Worm (Caenorhabditis elegans) whole organism, young adult: ENCODE measurements around the gene W07E11.1.

Experiments
- B0035.1 ChIP-seq: sonication (generic microtip); optimal IDR thresholded peaks from 2 replicates; lab custom pipeline; 2016; ENCODE audit warnings: missing genetic modification characterization, mild to moderate bottlenecking, missing compliant biosample characterization, missing genotype, missing genetic modification reagents
- B0261.1 ChIP-seq: sonication (generic microtip); optimal IDR thresholded peaks from 2 replicates; lab custom pipeline; 2016; ENCODE audit warnings: mild to moderate bottlenecking, missing genetic modification characterization, moderate library complexity, missing compliant biosample characterization
- C17E4.6 ChIP-seq: fragments of 200-800 bp; sonication (Bioruptor generic); IDR thresholded peaks from 2 replicates; pipeline ENCODE4 v1.3.6; 2022; ENCODE audit warnings: missing genetic modification reagents, missing genetic modification characterization, missing compliant biosample characterization
- F52B5.7 ChIP-seq: sonication (generic microtip); optimal IDR thresholded peaks from 2 replicates; lab custom pipeline; 2016; ENCODE audit warnings: mild to moderate bottlenecking, missing genetic modification characterization, missing compliant biosample characterization
- F55B11.4 ChIP-seq: sonication (generic microtip); optimal IDR thresholded peaks from 2 replicates; lab custom pipeline; 2016; ENCODE audit warnings: missing compliant biosample characterization, missing genetic modification characterization, borderline replicate concordance; ENCODE audit not compliant: insufficient read depth
- F57A8.1 ChIP-seq: fragments of 200-800 bp; sonication (Bioruptor generic); optimal IDR thresholded peaks from 2 replicates; lab custom pipeline; 2018; ENCODE audit warnings: mild to moderate bottlenecking, missing genetic modification characterization, moderate library complexity, missing compliant biosample characterization
- F57C9.4 ChIP-seq: sonication (generic microtip); optimal IDR thresholded peaks from 2 replicates; lab custom pipeline; 2017; ENCODE audit warnings: mild to moderate bottlenecking, missing genetic modification characterization, missing compliant biosample characterization
- K11D2.4 ChIP-seq: fragments of 200-800 bp; sonication (Bioruptor generic); IDR thresholded peaks from 2 replicates; pipeline ENCODE4 v1.3.6; 2022; ENCODE audit warnings: missing genetic modification reagents, missing genetic modification characterization, missing compliant biosample characterization
- K12H6.12 ChIP-seq: fragments of 200-800 bp; sonication (Bioruptor generic); optimal IDR thresholded peaks from 2 replicates; lab custom pipeline; 2018; ENCODE audit warnings: mild to moderate bottlenecking, missing genetic modification characterization, missing compliant biosample characterization
- T07F8.4 ChIP-seq: sonication (generic microtip); optimal IDR thresholded peaks from 2 replicates; lab custom pipeline; 2016; ENCODE audit warnings: mild to moderate bottlenecking, missing genetic modification characterization, moderate library complexity, missing compliant biosample characterization
- Y53G8AR.9 ChIP-seq: fragments of 200-800 bp; sonication (Bioruptor generic); conservative IDR thresholded peaks from 2 replicates; pipeline ENCODE4 v1.3.6; 2022; ENCODE audit warnings: missing genetic modification reagents, missing genetic modification characterization, missing compliant biosample characterization
- Y56A3A.18 ChIP-seq: fragments of 200-800 bp; sonication (Bioruptor generic); IDR thresholded peaks from 2 replicates; pipeline ENCODE4 v1.3.6; 2022; ENCODE audit warnings: missing genetic modification reagents, missing genetic modification characterization, missing compliant biosample characterization
- Y67H2A.10 ChIP-seq: fragments of 200-800 bp; sonication (Bioruptor generic); conservative IDR thresholded peaks from 2 replicates; pipeline ENCODE4 v1.3.6; 2022; ENCODE audit warnings: missing genetic modification reagents, missing genetic modification characterization, missing compliant biosample characterization
- Y95B8A.8 ChIP-seq: fragments of 200-800 bp; sonication (Bioruptor generic); IDR thresholded peaks from 2 replicates; pipeline ENCODE4 v1.3.6; 2022; ENCODE audit warnings: missing genetic modification reagents, missing genetic modification characterization, missing compliant biosample characterization
- ZK185.1 ChIP-seq: sonication (generic microtip); optimal IDR thresholded peaks from 2 replicates; lab custom pipeline; 2016; ENCODE audit warnings: mild to moderate bottlenecking, missing genetic modification characterization, missing compliant biosample characterization; ENCODE audit not compliant: poor library complexity, severe bottlenecking
- akir-1 ChIP-seq: fragments of 200-800 bp; sonication (Bioruptor generic); optimal IDR thresholded peaks from 2 replicates; lab custom pipeline; 2018; ENCODE audit warnings: mild to moderate bottlenecking, missing genetic modification characterization, moderate library complexity, missing compliant biosample characterization
- ama-1 ChIP-seq, 3 experiments: fragments of 150-350 bp in 1 of 3; sonication (generic microtip) in 2 of 3; optimal IDR thresholded peaks; 2 replicates each; lab custom pipeline; 2014 to 2018; ENCODE audit warnings: missing biosample characterization in 2 of 3, missing genetic modification characterization in 2 of 3, missing genetic modification reagents in 2 of 3
- attf-5 ChIP-seq: fragments of 200-800 bp; sonication (Bioruptor generic); optimal IDR thresholded peaks from 2 replicates; lab custom pipeline; 2018; ENCODE audit warnings: mild to moderate bottlenecking, missing genetic modification characterization, missing compliant biosample characterization
- ccch-3 ChIP-seq: fragments of 200-800 bp; sonication (Bioruptor generic); optimal IDR thresholded peaks from 2 replicates; lab custom pipeline; 2018; ENCODE audit warnings: mild to moderate bottlenecking, missing genetic modification characterization, missing compliant biosample characterization
- cebp-2 ChIP-seq: fragments of 200-800 bp; sonication (Bioruptor generic); IDR thresholded peaks from 2 replicates; pipeline ENCODE4 v1.3.6; 2022; ENCODE audit warnings: missing genetic modification characterization, missing compliant biosample characterization
- ceh-100 ChIP-seq: fragments of 200-800 bp; sonication (Bioruptor generic); IDR thresholded peaks from 2 replicates; pipeline ENCODE4 v1.3.6; 2022; ENCODE audit warnings: missing genetic modification reagents, missing genetic modification characterization, missing compliant biosample characterization
- ceh-40 ChIP-seq: fragments of 200-800 bp; sonication (Bioruptor generic); IDR thresholded peaks from 2 replicates; pipeline ENCODE4 v1.3.6; 2022; ENCODE audit warnings: missing genetic modification characterization, missing compliant biosample characterization
- die-1 ChIP-seq: sonication (generic microtip); optimal IDR thresholded peaks from 2 replicates; lab custom pipeline; 2016; ENCODE audit warnings: missing genotype, mild to moderate bottlenecking, missing genetic modification characterization, missing compliant biosample characterization
- dox-1 ChIP-seq: fragments of 200-800 bp; sonication (Bioruptor generic); IDR thresholded peaks from 2 replicates; pipeline ENCODE4 v1.3.6; 2022; ENCODE audit warnings: missing genetic modification reagents, missing genetic modification characterization, missing compliant biosample characterization
- egl-44 ChIP-seq: fragments of 200-800 bp; sonication (Bioruptor generic); IDR thresholded peaks from 2 replicates; pipeline ENCODE4 v1.3.6; 2022; ENCODE audit warnings: missing genetic modification reagents, missing genetic modification characterization, missing compliant biosample characterization
- egrh-3 ChIP-seq: fragments of 200-800 bp; sonication (Bioruptor generic); IDR thresholded peaks from 2 replicates; pipeline ENCODE4 v1.3.6; 2022; ENCODE audit warnings: missing genetic modification reagents, missing genetic modification characterization, missing compliant biosample characterization
- ekl-4 ChIP-seq: fragments of 200-800 bp; sonication (Bioruptor generic); IDR thresholded peaks from 2 replicates; pipeline ENCODE4 v1.3.6; 2022; ENCODE audit warnings: missing genetic modification reagents, missing genetic modification characterization, missing compliant biosample characterization
- ets-4 ChIP-seq: fragments of 200-800 bp; sonication (Bioruptor generic); optimal IDR thresholded peaks from 2 replicates; lab custom pipeline; 2018; ENCODE audit warnings: mild to moderate bottlenecking, missing genetic modification characterization, missing compliant biosample characterization
- hlh-26 ChIP-seq: fragments of 200-800 bp; sonication (Bioruptor generic); conservative IDR thresholded peaks from 2 replicates; pipeline ENCODE4 v1.3.6; 2022; ENCODE audit warnings: missing genetic modification reagents, missing genetic modification characterization, missing compliant biosample characterization
- hsf-1 ChIP-seq: fragments of 200-800 bp; sonication (Bioruptor generic); IDR thresholded peaks from 2 replicates; pipeline ENCODE4 v1.3.6; 2022; ENCODE audit warnings: missing genetic modification reagents, missing genetic modification characterization, missing compliant biosample characterization
- let-526 ChIP-seq: fragments of 200-800 bp; sonication (Bioruptor generic); IDR thresholded peaks from 2 replicates; pipeline ENCODE4 v1.3.6; 2022; ENCODE audit warnings: missing genetic modification reagents, missing genetic modification characterization, missing compliant biosample characterization
- let-607 ChIP-seq, 2 experiments: fragments of 200-800 bp in 1 of 2; sonication (Bioruptor generic) in 1 of 2; sonication (generic microtip) in 1 of 2; optimal IDR thresholded peaks; 2 replicates each; lab custom pipeline; 2016 to 2018; ENCODE audit warnings: mild to moderate bottlenecking in 2 of 2, missing compliant biosample characterization in 2 of 2, missing genetic modification characterization in 2 of 2, moderate library complexity in 2 of 2, missing genotype in 1 of 2
- lin-35 ChIP-seq, 3 experiments: fragments of 150-350 bp in 2 of 3; sonication (generic microtip) in 1 of 3; optimal IDR thresholded peaks; 2 replicates each; lab custom pipeline; 2014 to 2018; ENCODE audit warnings: missing biosample characterization in 3 of 3, missing genetic modification characterization in 3 of 3, missing genetic modification reagents in 3 of 3
- madf-10 ChIP-seq: sonication (generic microtip); optimal IDR thresholded peaks from 2 replicates; lab custom pipeline; 2016; ENCODE audit warnings: mild to moderate bottlenecking, missing genetic modification characterization, missing compliant biosample characterization
- madf-3 ChIP-seq: fragments of 200-800 bp; sonication (Bioruptor generic); IDR thresholded peaks from 2 replicates; pipeline ENCODE4 v1.3.6; 2022; ENCODE audit warnings: missing genetic modification reagents, missing genetic modification characterization, missing compliant biosample characterization
- madf-6 ChIP-seq: fragments of 200-800 bp; sonication (Bioruptor generic); IDR thresholded peaks from 2 replicates; pipeline ENCODE4 v1.3.6; 2022; ENCODE audit warnings: missing genetic modification reagents, missing genetic modification characterization, missing compliant biosample characterization
- mxl-1 ChIP-seq: sonication (generic microtip); optimal IDR thresholded peaks from 2 replicates; lab custom pipeline; 2016; ENCODE audit warnings: missing genetic modification characterization, missing compliant biosample characterization
- nhr-120 ChIP-seq: fragments of 200-800 bp; sonication (Bioruptor generic); IDR thresholded peaks from 2 replicates; pipeline ENCODE4 v1.3.6; 2022; ENCODE audit warnings: missing genetic modification characterization, missing compliant biosample characterization
- rec-8 ChIP-seq, 2 experiments: sonication (generic microtip); optimal IDR thresholded peaks; 2 replicates each; lab custom pipeline; 2016; ENCODE audit warnings: mild to moderate bottlenecking in 2 of 2, missing genetic modification characterization in 2 of 2, missing genetic modification reagents in 2 of 2, missing genotype in 2 of 2, missing biosample characterization in 1 of 2, missing compliant biosample characterization in 1 of 2, moderate library complexity in 1 of 2
- repo-1 ChIP-seq: sonication (generic microtip); optimal IDR thresholded peaks from 2 replicates; lab custom pipeline; 2017; ENCODE audit warnings: mild to moderate bottlenecking, missing genetic modification characterization, missing compliant biosample characterization
- sea-2 ChIP-seq: fragments of 200-800 bp; sonication (Bioruptor generic); IDR thresholded peaks from 2 replicates; pipeline ENCODE4 v1.3.6; 2022; ENCODE audit warnings: missing genetic modification characterization, missing compliant biosample characterization
- snpc-3.4 ChIP-seq: sonication (generic microtip); optimal IDR thresholded peaks from 2 replicates; lab custom pipeline; 2017; ENCODE audit warnings: missing genetic modification characterization, mild to moderate bottlenecking, missing compliant biosample characterization, antibody characterized with exemption, moderate library complexity, missing genotype, missing genetic modification reagents
- tbx-9 ChIP-seq: sonication (generic microtip); optimal IDR thresholded peaks from 2 replicates; lab custom pipeline; 2016; ENCODE audit warnings: borderline replicate concordance, missing genetic modification characterization, inconsistent platforms, missing compliant biosample characterization
- tlf-1 ChIP-seq: fragments of 200-800 bp; sonication (Bioruptor generic); optimal IDR thresholded peaks from 2 replicates; lab custom pipeline; 2018; ENCODE audit warnings: mild to moderate bottlenecking, missing genetic modification characterization, missing compliant biosample characterization
- unc-62 ChIP-seq: fragments of 150-350 bp; optimal IDR thresholded peaks from 2 replicates; lab custom pipeline; 2014; ENCODE audit warnings: missing biosample characterization, missing genetic modification reagents, missing genetic modification characterization
- xnd-1 ChIP-seq: sonication (generic microtip); optimal IDR thresholded peaks from 2 replicates; lab custom pipeline; 2016; ENCODE audit warnings: missing genotype, missing genetic modification reagents, missing genetic modification characterization, missing compliant biosample characterization
- ztf-22 ChIP-seq: fragments of 200-800 bp; sonication (Bioruptor generic); optimal IDR thresholded peaks from 2 replicates; lab custom pipeline; 2018; ENCODE audit warnings: mild to moderate bottlenecking, missing genetic modification characterization, moderate library complexity, missing compliant biosample characterization

Gene W07E11.1

DNA sequence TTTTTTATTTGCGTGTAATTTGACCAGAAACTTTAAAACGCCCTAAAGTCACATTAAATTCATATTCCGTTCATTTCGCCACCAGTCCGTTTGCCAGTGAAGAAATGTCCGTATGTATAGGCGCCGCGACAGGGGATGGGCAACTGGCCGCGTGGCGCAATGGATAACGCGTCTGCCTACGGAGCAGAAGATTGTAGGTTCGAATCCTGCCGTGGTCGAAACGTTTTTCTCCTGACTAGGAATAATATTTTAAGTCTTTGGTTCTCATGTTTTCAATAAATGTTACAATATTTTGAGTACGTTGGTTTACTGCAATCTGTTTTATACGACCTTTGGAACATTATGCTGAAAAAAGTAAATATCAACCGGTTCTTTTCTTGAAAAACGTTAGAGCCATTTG, 60.6 kb downstream of the W07E11.1 start (continued):
- TF ChIP-seq Y95B8A.8 (0 out of 2 replicates have a peak, but pooled peaks have one; percentile 21), attf-5 (peak; percentile 66), unc-62 (GFP tag; lab: Kevin White, UChicago) (no peak), let-526 (GFP tag; lab: Robert Waterston, UW) (no peak), tbx-9 (tag; lab: Kevin White, UChicago) (no peak), cebp-2 (0 out of 2 replicates have a peak, but pooled peaks have one; percentile 73), F57C9.4 (tag; lab: Kevin White, UChicago) (no peak), let-607 (tag; optimal IDR thresholded peaks at IDR 0.05; lab: Kevin White, UChicago) (peak; percentile 31 to 53), K12H6.12 (peak; percentile 67), dox-1 (GFP tag; lab: Robert Waterston, UW) (peak; percentile 85), akir-1 (GFP tag; lab: Kevin White, UChicago) (no peak), B0035.1 (tag; lab: Kevin White, UChicago) (no peak), Y67H2A.10 (GFP tag; lab: Robert Waterston, UW) (no peak), ZK185.1 (peak; percentile 55), tlf-1 (GFP tag; lab: Kevin White, UChicago) (peak; percentile 41), C17E4.6 (GFP tag; lab: Robert Waterston, UW) (no peak), madf-6 (GFP tag; lab: Robert Waterston, UW) (no peak; the same call in 1 of the 2 replicates), ekl-4 (GFP tag; lab: Robert Waterston, UW) (no peak), F52B5.7 (tag; lab: Kevin White, UChicago) (peak; percentile 63), ztf-22 (GFP tag; lab: Kevin White, UChicago) (no peak), die-1 (peak; percentile 85), Y56A3A.18 (peak; percentile 87), rec-8 (tag; optimal IDR thresholded peaks at IDR 0.05; lab: Kevin White, UChicago) (peak; percentile 68 to 88), ets-4 (GFP tag; lab: Kevin White, UChicago) (no peak), egl-44 (peak; percentile 33; the same call in 1 of the 2 replicates), ama-1 (optimal IDR thresholded peaks at IDR 0.05; lab: Kevin White, UChicago) (no peak), ama-1 (GFP tag; optimal IDR thresholded peaks at IDR 0.05; lab: Kevin White, UChicago) (peak; percentile 62 to 75), Y53G8AR.9 (GFP tag; lab: Robert Waterston, UW) (no peak), ceh-100 (peak; percentile 48; the same call in 1 of the 2 replicates), mxl-1 (tag; lab: Kevin White, UChicago) (peak; percentile 62), lin-35 (GFP tag; optimal IDR thresholded peaks at IDR 0.05; lab: Kevin White, UChicago) (peak in 1 of 3 experiments; percentile 4), ceh-40 (peak; percentile 56; the same call in 1 of the 2 replicates), B0261.1 (tag; lab: Kevin White, UChicago) (peak; percentile 90), xnd-1 (tag; lab: Kevin White, UChicago) (no peak), nhr-120 (no peak), F55B11.4 (no peak), F57A8.1 (GFP tag; lab: Kevin White, UChicago) (peak; percentile 19), K11D2.4 (GFP tag; lab: Robert Waterston, UW) (peak; percentile 64), hsf-1 (GFP tag; lab: Robert Waterston, UW) (no peak), snpc-3.4 (tag; lab: Kevin White, UChicago) (peak; percentile 69), egrh-3 (GFP tag; lab: Robert Waterston, UW) (no peak), T07F8.4 (peak; percentile 65), hlh-26 (GFP tag; lab: Robert Waterston, UW) (no peak), repo-1 (tag; lab: Kevin White, UChicago) (peak; percentile 84), ccch-3 (GFP tag; lab: Kevin White, UChicago) (no peak), madf-10 (tag; lab: Kevin White, UChicago) (peak; percentile 59), madf-3 (GFP tag; lab: Robert Waterston, UW) (peak; percentile 76; the same call in 1 of the 2 replicates), sea-2 (GFP tag; lab: Robert Waterston, UW) (peak; percentile 80; the same call in 1 of the 2 replicates)
